Fruit fly (Drosophila melanogaster) whole organism, prepupa: ENCODE measurements around the gene CG44838.

Experiments used
- Blimp-1 ChIP-seq: fragments of 200-800 bp; sonication (Bioruptor generic); optimal IDR thresholded peaks from 3 replicates; lab custom pipeline; 2017; ENCODE audit warnings: missing biosample characterization, missing genetic modification characterization, mild to moderate bottlenecking, moderate library complexity, missing genetic modification reagents
- CG10669 ChIP-seq: fragments of 200-800 bp; sonication (Bioruptor generic); optimal IDR thresholded peaks from 3 replicates; lab custom pipeline; 2018; ENCODE audit warnings: missing biosample characterization, mild to moderate bottlenecking, missing genetic modification characterization, moderate library complexity
- CG11902 ChIP-seq: fragments of 200-800 bp; sonication (Bioruptor generic); optimal IDR thresholded peaks from 3 replicates; lab custom pipeline; 2016; ENCODE audit warnings: missing biosample characterization, missing genetic modification characterization
- CG16779 ChIP-seq: fragments of 200-800 bp; sonication (Bioruptor generic); optimal IDR thresholded peaks from 3 replicates; lab custom pipeline; 2017; ENCODE audit warnings: missing biosample characterization, mild to moderate bottlenecking, missing genetic modification characterization
- CG3032 ChIP-seq: fragments of 200-800 bp; optimal IDR thresholded peaks from 2 replicates; lab custom pipeline; 2019; ENCODE audit warnings: missing biosample characterization, mild to moderate bottlenecking, missing genetic modification characterization, moderate library complexity
- CG31627 ChIP-seq: fragments of 200-800 bp; sonication (Bioruptor generic); optimal IDR thresholded peaks from 3 replicates; lab custom pipeline; 2016; ENCODE audit warnings: missing biosample characterization, missing genetic modification characterization
- CG32006 ChIP-seq: fragments of 200-800 bp; sonication (Bioruptor generic); optimal IDR thresholded peaks from 3 replicates; lab custom pipeline; 2017; ENCODE audit warnings: missing biosample characterization, mild to moderate bottlenecking, missing genetic modification characterization
- CG34406 ChIP-seq: fragments of 200-800 bp; sonication (Bioruptor generic); optimal IDR thresholded peaks from 3 replicates; lab custom pipeline; 2016; ENCODE audit warnings: missing biosample characterization, missing genetic modification characterization
- CG3919 ChIP-seq: fragments of 200-800 bp; sonication (Bioruptor generic); optimal IDR thresholded peaks from 3 replicates; lab custom pipeline; 2016; ENCODE audit warnings: missing biosample characterization, missing genetic modification characterization
- CG4318 ChIP-seq: fragments of 200-800 bp; sonication (Bioruptor generic); optimal IDR thresholded peaks from 3 replicates; lab custom pipeline; 2017; ENCODE audit warnings: missing biosample characterization, mild to moderate bottlenecking, missing genetic modification characterization
- CG6792 ChIP-seq: fragments of 200-800 bp; sonication (Bioruptor generic); optimal IDR thresholded peaks from 3 replicates; lab custom pipeline; 2016; ENCODE audit warnings: missing biosample characterization, missing genetic modification characterization
- CG6808 ChIP-seq: fragments of 200-800 bp; sonication (Bioruptor generic); optimal IDR thresholded peaks from 3 replicates; lab custom pipeline; 2017; ENCODE audit warnings: missing biosample characterization, missing genetic modification characterization, mild to moderate bottlenecking, moderate library complexity, missing genetic modification reagents
- CG7368 ChIP-seq: fragments of 200-800 bp; sonication (Bioruptor generic); optimal IDR thresholded peaks from 3 replicates; lab custom pipeline; 2016; ENCODE audit warnings: missing biosample characterization, missing genetic modification characterization
- CG8119 ChIP-seq: fragments of 200-800 bp; sonication (Bioruptor generic); IDR thresholded peaks from 3 replicates; pipeline ENCODE4 v1.3.6; 2022; ENCODE audit warnings: missing biosample characterization, missing genetic modification characterization
- CG8319 ChIP-seq: fragments of 200-800 bp; sonication (Bioruptor generic); optimal IDR thresholded peaks from 3 replicates; lab custom pipeline; 2016; ENCODE audit warnings: missing biosample characterization, missing genetic modification characterization
- CG9139 ChIP-seq: fragments of 200-800 bp; sonication (Bioruptor generic); optimal IDR thresholded peaks from 3 replicates; lab custom pipeline; 2017; ENCODE audit warnings: missing biosample characterization, mild to moderate bottlenecking, missing genetic modification characterization
- Eip78C ChIP-seq: fragments of 200-800 bp; sonication (Bioruptor generic); peaks from one replicate; lab custom pipeline; 2016; ENCODE audit warnings: missing biosample characterization, missing genetic modification characterization
- Eip93F ChIP-seq: fragments of 200-800 bp; sonication (Bioruptor generic); optimal IDR thresholded peaks from 2 replicates; lab custom pipeline; 2016; ENCODE audit warnings: missing biosample characterization, mild to moderate bottlenecking, missing genetic modification characterization
- Ets21C ChIP-seq: fragments of 200-800 bp; sonication (Bioruptor generic); optimal IDR thresholded peaks from 3 replicates; lab custom pipeline; 2016; ENCODE audit warnings: missing biosample characterization, missing genetic modification characterization
- Ets96B ChIP-seq: fragments of 200-800 bp; optimal IDR thresholded peaks from 2 replicates; lab custom pipeline; 2019; ENCODE audit warnings: missing biosample characterization, mild to moderate bottlenecking, missing genetic modification characterization, moderate library complexity
- Hr38 ChIP-seq: sonication (Bioruptor generic); optimal IDR thresholded peaks from 2 replicates; lab custom pipeline; 2016; ENCODE audit warnings: missing biosample characterization, missing genetic modification characterization
- Hr39 ChIP-seq: fragments of 200-800 bp; sonication (Bioruptor generic); optimal IDR thresholded peaks from 2 replicates; lab custom pipeline; 2016; ENCODE audit warnings: missing biosample characterization, missing genetic modification characterization
- Hr4 ChIP-seq: fragments of 200-800 bp; sonication (Bioruptor generic); optimal IDR thresholded peaks from 3 replicates; lab custom pipeline; 2016; ENCODE audit warnings: missing biosample characterization, missing genetic modification characterization
- Lpt ChIP-seq: fragments of 200-800 bp; sonication (Bioruptor generic); optimal IDR thresholded peaks from 3 replicates; lab custom pipeline; 2016; ENCODE audit warnings: missing biosample characterization, missing genetic modification characterization
- Met ChIP-seq: fragments of 200-800 bp; sonication (Bioruptor generic); optimal IDR thresholded peaks from 3 replicates; lab custom pipeline; 2016; ENCODE audit warnings: missing biosample characterization, missing genetic modification characterization
- OdsH ChIP-seq: fragments of 200-800 bp; sonication (Bioruptor generic); optimal IDR thresholded peaks from 3 replicates; lab custom pipeline; 2016; ENCODE audit warnings: missing biosample characterization, missing genetic modification characterization
- Smox ChIP-seq: fragments of 200-800 bp; sonication (Bioruptor generic); optimal IDR thresholded peaks from 3 replicates; lab custom pipeline; 2016; ENCODE audit warnings: missing biosample characterization, missing genetic modification characterization
- Sox14 ChIP-seq: fragments of 200-800 bp; sonication (Bioruptor generic); optimal IDR thresholded peaks from 3 replicates; lab custom pipeline; 2016; ENCODE audit warnings: missing biosample characterization, missing genetic modification characterization
- Sox15 ChIP-seq: fragments of 200-800 bp; sonication (Bioruptor generic); optimal IDR thresholded peaks from 3 replicates; lab custom pipeline; 2016; ENCODE audit warnings: missing biosample characterization, missing genetic modification characterization
- achi ChIP-seq: fragments of 200-800 bp; sonication (Bioruptor generic); optimal IDR thresholded peaks from 3 replicates; lab custom pipeline; 2016; ENCODE audit warnings: missing biosample characterization, missing genetic modification characterization
- acj6 ChIP-seq: fragments of 200-800 bp; sonication (Bioruptor generic); optimal IDR thresholded peaks from 3 replicates; lab custom pipeline; 2016; ENCODE audit warnings: missing biosample characterization, missing genetic modification characterization
- cyc ChIP-seq: fragments of 200-800 bp; sonication (Bioruptor generic); optimal IDR thresholded peaks from 3 replicates; lab custom pipeline; 2016; ENCODE audit warnings: missing biosample characterization, missing genetic modification characterization
- dac ChIP-seq: fragments of 200-800 bp; sonication (Bioruptor generic); optimal IDR thresholded peaks from 2 replicates; lab custom pipeline; 2017; ENCODE audit warnings: missing biosample characterization, mild to moderate bottlenecking, missing genetic modification characterization
- dsx ChIP-seq: fragments of 200-800 bp; optimal IDR thresholded peaks from 3 replicates; lab custom pipeline; 2019; ENCODE audit warnings: missing biosample characterization, mild to moderate bottlenecking, missing genetic modification characterization, moderate library complexity; ENCODE audit not compliant: poor library complexity, severe bottlenecking
- esn ChIP-seq: fragments of 200-800 bp; sonication (Bioruptor generic); optimal IDR thresholded peaks from 2 replicates; lab custom pipeline; 2016; ENCODE audit warnings: missing biosample characterization, mild to moderate bottlenecking, missing genetic modification characterization, moderate library complexity
- fd59A ChIP-seq: fragments of 200-800 bp; sonication (Bioruptor generic); optimal IDR thresholded peaks from 2 replicates; lab custom pipeline; 2017; ENCODE audit warnings: missing biosample characterization, mild to moderate bottlenecking, missing genetic modification characterization, missing genetic modification reagents
- fkh ChIP-seq: fragments of 200-800 bp; sonication (Bioruptor generic); optimal IDR thresholded peaks from 3 replicates; lab custom pipeline; 2017; ENCODE audit warnings: missing biosample characterization, mild to moderate bottlenecking, missing genetic modification characterization, moderate library complexity
- lz ChIP-seq: fragments of 200-800 bp; sonication (Bioruptor generic); optimal IDR thresholded peaks from 3 replicates; lab custom pipeline; 2016; ENCODE audit warnings: missing biosample characterization, missing genetic modification characterization
- net ChIP-seq: fragments of 200-800 bp; sonication (Bioruptor generic); optimal IDR thresholded peaks from 3 replicates; lab custom pipeline; 2016; ENCODE audit warnings: missing biosample characterization, missing genetic modification characterization
- pdm3 ChIP-seq: fragments of 200-800 bp; sonication (Bioruptor generic); optimal IDR thresholded peaks from 3 replicates; lab custom pipeline; 2016; ENCODE audit warnings: missing biosample characterization, missing genetic modification characterization
- spab ChIP-seq: fragments of 200-800 bp; sonication (Bioruptor generic); optimal IDR thresholded peaks from 2 replicates; lab custom pipeline; 2017; ENCODE audit warnings: missing biosample characterization, mild to moderate bottlenecking, missing genetic modification characterization, missing genetic modification reagents
- ss ChIP-seq, 2 experiments: fragments of 200-800 bp; sonication (Bioruptor generic); optimal IDR thresholded peaks; 2 replicates in 1 of 2; 3 replicates in 1 of 2; lab custom pipeline; 2017 to 2018; ENCODE audit warnings: mild to moderate bottlenecking in 2 of 2, missing biosample characterization in 2 of 2, missing genetic modification characterization in 2 of 2, moderate library complexity in 1 of 2
- topi ChIP-seq: fragments of 200-800 bp; sonication (Bioruptor generic); optimal IDR thresholded peaks from 3 replicates; lab custom pipeline; 2016; ENCODE audit warnings: missing biosample characterization, missing genetic modification characterization
- vri ChIP-seq: fragments of 200-800 bp; sonication (Bioruptor generic); optimal IDR thresholded peaks from 3 replicates; lab custom pipeline; 2016; ENCODE audit warnings: missing biosample characterization, mild to moderate bottlenecking, missing genetic modification characterization

CG44838 gene

dm6 chr3L:9455819-9456388, 4.9 kb upstream of the CG44838 start, which contains the start of the genes phol and CG3552:
phol (minus strand) TSS chr3L:9456281.
CG3552 (plus strand) TSS chr3L:9456318.
- peak; percentile 27 for TF ChIP-seq esn (GFP tag; lab: Kevin White, UChicago)
- no peak for TF ChIP-seq CG31627 (GFP tag; lab: Kevin White, UChicago)
- TF ChIP-seq CG4318 (GFP tag; lab: Kevin White, UChicago): no peak
- TF ChIP-seq acj6 (GFP tag; lab: Kevin White, UChicago): no peak
- no peak for TF ChIP-seq Lpt
- no peak for TF ChIP-seq OdsH (GFP tag; lab: Kevin White, UChicago)
- peak; percentile 24 for TF ChIP-seq fkh
- peak; percentile 18 for TF ChIP-seq CG6808 (GFP tag; lab: Kevin White, UChicago)
- no peak for TF ChIP-seq net (GFP tag; lab: Kevin White, UChicago)
- no peak for TF ChIP-seq CG3919
- TF ChIP-seq Sox14 (GFP tag; lab: Kevin White, UChicago): peak; percentile 72
- TF ChIP-seq Ets21C: peak; percentile 8
- TF ChIP-seq Eip78C: peak; percentile 71
- TF ChIP-seq Hr39 (GFP tag; lab: Kevin White, UChicago): peak; percentile 2
- peak in 1 of 2 experiments; percentile 27 for TF ChIP-seq ss (GFP tag; optimal IDR thresholded peaks at IDR 0.05; lab: Kevin White, UChicago)
- peak; percentile 10 for TF ChIP-seq Blimp-1 (GFP tag; lab: Kevin White, UChicago)

- TF ChIP-seq CG16779 (no peak), Hr4 (no peak), CG6792 (GFP tag; lab: Kevin White, UChicago) (peak; percentile 18), Ets96B (no peak), vri (GFP tag; lab: Kevin White, UChicago) (no peak), Met (GFP tag; lab: Kevin White, UChicago) (peak; percentile 1), Eip78C (peak; percentile 20), CG8319 (GFP tag; lab: Kevin White, UChicago) (no peak), Sox15 (GFP tag; lab: Kevin White, UChicago) (no peak)
Observed at dm6 chr3L:9456389-9456788, 4.5 kb upstream of the CG44838 start.

- TF ChIP-seq CG16779 (peak; percentile 99), Lpt (peak; percentile 98), CG32006 (GFP tag; lab: Kevin White, UChicago) (peak; percentile 100), cyc (GFP tag; lab: Kevin White, UChicago) (peak; percentile 99), CG10669 (GFP tag; lab: Kevin White, UChicago) (peak; percentile 99), CG8319 (GFP tag; lab: Kevin White, UChicago) (peak; percentile 98), Smox (GFP tag; lab: Kevin White, UChicago) (peak; percentile 99), Hr38 (GFP tag; lab: Kevin White, UChicago) (peak; percentile 96), achi (GFP tag; lab: Kevin White, UChicago) (peak; percentile 99), CG9139 (GFP tag; lab: Kevin White, UChicago) (peak; percentile 98), lz (GFP tag; lab: Kevin White, UChicago) (peak; percentile 100), fd59A (GFP tag; lab: Kevin White, UChicago) (peak; percentile 99), dac (peak; percentile 99), Ets21C (peak; percentile 99), topi (peak; percentile 99), esn (GFP tag; lab: Kevin White, UChicago) (peak; percentile 100), CG7368 (GFP tag; lab: Kevin White, UChicago) (peak; percentile 98), Eip78C (peak; percentile 100), dsx (GFP tag; lab: Kevin White, UChicago) (peak; percentile 97), Hr4 (peak; percentile 100), CG8119 (GFP tag; lab: Robert Waterston, UW) (peak; percentile 100), Sox15 (GFP tag; lab: Kevin White, UChicago) (peak; percentile 99), spab (GFP tag; lab: Kevin White, UChicago) (peak; percentile 99), acj6 (GFP tag; lab: Kevin White, UChicago) (peak; percentile 99), Eip93F (GFP tag; lab: Kevin White, UChicago) (peak; percentile 98), CG3032 (tag; lab: Kevin White, UChicago) (peak; percentile 98), fkh (peak; percentile 92), CG6792 (GFP tag; lab: Kevin White, UChicago) (peak; percentile 99), CG3919 (peak; percentile 99), net (GFP tag; lab: Kevin White, UChicago) (peak; percentile 100), CG11902 (GFP tag; lab: Kevin White, UChicago) (peak; percentile 99), Hr39 (GFP tag; lab: Kevin White, UChicago) (peak; percentile 99), ss (GFP tag; optimal IDR thresholded peaks at IDR 0.05; lab: Kevin White, UChicago) (peak; percentile 99), pdm3 (GFP tag; lab: Kevin White, UChicago) (peak; percentile 100), OdsH (GFP tag; lab: Kevin White, UChicago) (peak; percentile 99), CG34406 (peak; percentile 99)
Observed at dm6 chr3L:9457619-9458092, 3.2 kb upstream of the CG44838 start, which contains the start of gene CG3437. CG3437 (minus strand) TSS chr3L:9457669.
